Worm (Caenorhabditis elegans) whole organism, L4 larva: ENCODE results near the gene Y32F6A.4.

Source experiments
- F26F4.8 ChIP-seq: fragments of 200-800 bp; sonication (Bioruptor generic); conservative IDR thresholded peaks from 2 replicates; pipeline ENCODE4 v1.3.6; 2022; ENCODE audit warnings: missing genetic modification characterization, missing compliant biosample characterization
- F37D6.2 ChIP-seq: sonication (generic microtip); optimal IDR thresholded peaks from 2 replicates; lab custom pipeline; 2016; ENCODE audit warnings: mild to moderate bottlenecking, missing genetic modification characterization, missing compliant biosample characterization
- R02D3.7 ChIP-seq: fragments of 150-350 bp; sonication (generic microtip); optimal IDR thresholded peaks from 3 replicates; lab custom pipeline; 2014; ENCODE audit warnings: missing biosample characterization, missing genetic modification characterization
- Y105C5A.15 ChIP-seq: fragments of 200-800 bp; sonication (Bioruptor generic); IDR thresholded peaks from 2 replicates; pipeline ENCODE4 v1.3.6; 2022; ENCODE audit warnings: missing genetic modification characterization, missing compliant biosample characterization
- Y75B8A.6 ChIP-seq: fragments of 200-800 bp; sonication (Bioruptor generic); IDR thresholded peaks from 2 replicates; pipeline ENCODE4 v1.3.6; 2022; ENCODE audit warnings: missing genetic modification reagents, missing genetic modification characterization, missing compliant biosample characterization
- ZK546.5 ChIP-seq, 2 experiments: sonication (generic microtip); optimal IDR thresholded peaks; 2 replicates each; lab custom pipeline; 2017; ENCODE audit warnings: missing biosample characterization in 2 of 2, missing genetic modification characterization in 2 of 2
- aha-1 ChIP-seq: fragments of 150-350 bp; peaks from one replicate; lab custom pipeline; 2014; ENCODE audit warnings: missing biosample characterization, missing genetic modification characterization
- ama-1 ChIP-seq: fragments of 150-350 bp; optimal IDR thresholded peaks from 2 replicates; lab custom pipeline; 2014; ENCODE audit warnings: inconsistent platforms, mixed read lengths
- attf-4 ChIP-seq: sonication (generic microtip); optimal IDR thresholded peaks from 3 replicates; lab custom pipeline; 2017; ENCODE audit warnings: missing biosample characterization, missing genetic modification characterization
- ceh-20 ChIP-seq: fragments of 200-800 bp; sonication (Bioruptor generic); IDR thresholded peaks from 2 replicates; pipeline ENCODE4 v1.3.6; 2022; ENCODE audit warnings: missing genetic modification reagents, missing genetic modification characterization, missing compliant biosample characterization
- ces-1 ChIP-seq: fragments of 150-350 bp; sonication (generic microtip); optimal IDR thresholded peaks from 4 replicates; lab custom pipeline; 2014; ENCODE audit warnings: missing biosample characterization, missing genetic modification reagents, missing genetic modification characterization
- daf-16 ChIP-seq, 3 experiments: sonication (generic microtip); optimal IDR thresholded peaks; 2 replicates each; lab custom pipeline; 2016 to 2017; ENCODE audit warnings: missing genetic modification characterization in 3 of 3, missing genetic modification reagents in 3 of 3, mild to moderate bottlenecking in 2 of 3, missing compliant biosample characterization in 2 of 3, missing biosample characterization in 1 of 3, moderate library complexity in 1 of 3
- dmd-6 ChIP-seq: fragments of 200-800 bp; sonication (Bioruptor generic); IDR thresholded peaks from 2 replicates; pipeline ENCODE4 v1.3.6; 2022; ENCODE audit warnings: missing genetic modification reagents, missing genetic modification characterization, missing compliant biosample characterization
- duxl-1 ChIP-seq: sonication (generic microtip); optimal IDR thresholded peaks from 2 replicates; lab custom pipeline; 2016; ENCODE audit warnings: mild to moderate bottlenecking, missing genetic modification characterization, moderate library complexity, missing compliant biosample characterization; ENCODE audit not compliant: poor library complexity
- fkh-10 ChIP-seq: fragments of 150-350 bp; optimal IDR thresholded peaks from 2 replicates; lab custom pipeline; 2014; ENCODE audit warnings: missing biosample characterization, missing genetic modification reagents, missing genetic modification characterization
- fos-1 ChIP-seq: fragments of 150-350 bp; optimal IDR thresholded peaks from 2 replicates; lab custom pipeline; 2014; ENCODE audit warnings: missing biosample characterization, missing genetic modification characterization
- hif-1 ChIP-seq, 2 experiments: sonication (generic microtip); optimal IDR thresholded peaks; 2 replicates each; lab custom pipeline; 2016 to 2017; ENCODE audit warnings: missing compliant biosample characterization in 2 of 2, missing genetic modification characterization in 2 of 2, missing genetic modification reagents in 2 of 2, missing genotype in 2 of 2, mild to moderate bottlenecking in 1 of 2
- hlh-30 ChIP-seq: sonication (generic microtip); optimal IDR thresholded peaks from 2 replicates; lab custom pipeline; 2017; ENCODE audit warnings: antibody characterized with exemption, mild to moderate bottlenecking, missing genetic modification characterization, missing compliant biosample characterization; ENCODE audit not compliant: insufficient read depth
- lin-15B ChIP-seq: fragments of 150-350 bp; sonication (generic microtip); optimal IDR thresholded peaks from 3 replicates; lab custom pipeline; 2014; ENCODE audit warnings: missing biosample characterization, missing genetic modification characterization
- lin-29 ChIP-seq: fragments of 200-800 bp; sonication (Bioruptor generic); IDR thresholded peaks from 2 replicates; pipeline ENCODE4 v1.3.6; 2022; ENCODE audit warnings: missing genetic modification reagents, missing genetic modification characterization, missing compliant biosample characterization
- lsy-2 ChIP-seq, 2 experiments: fragments of 150-350 bp in 1 of 2; sonication (generic microtip) in 1 of 2; optimal IDR thresholded peaks; 2 replicates each; lab custom pipeline; 2014 to 2017; ENCODE audit warnings: missing biosample characterization in 2 of 2, missing genetic modification characterization in 2 of 2
- mdl-1 ChIP-seq, 2 experiments: fragments of 150-350 bp in 1 of 2; sonication (generic microtip) in 1 of 2; optimal IDR thresholded peaks; 2 replicates each; lab custom pipeline; 2014 to 2017; ENCODE audit warnings: missing biosample characterization in 2 of 2, missing genetic modification characterization in 2 of 2
- mep-1 ChIP-seq: fragments of 150-350 bp; sonication (generic microtip); optimal IDR thresholded peaks from 3 replicates; lab custom pipeline; 2014; ENCODE audit warnings: missing biosample characterization, missing genetic modification characterization
- mxl-2 ChIP-seq: fragments of 200-800 bp; sonication (Bioruptor generic); conservative IDR thresholded peaks from 2 replicates; pipeline ENCODE4 v1.3.6; 2022; ENCODE audit warnings: missing genetic modification reagents, missing genetic modification characterization, missing compliant biosample characterization
- nhr-102 ChIP-seq: sonication (generic microtip); optimal IDR thresholded peaks from 2 replicates; lab custom pipeline; 2016; ENCODE audit warnings: mild to moderate bottlenecking, missing genetic modification characterization, moderate library complexity, missing compliant biosample characterization
- nhr-11 ChIP-seq: fragments of 150-350 bp; optimal IDR thresholded peaks from 2 replicates; lab custom pipeline; 2014; ENCODE audit warnings: missing biosample characterization, missing genetic modification characterization
- nhr-111 ChIP-seq: fragments of 200-800 bp; sonication (Bioruptor generic); optimal IDR thresholded peaks from 2 replicates; lab custom pipeline; 2018; ENCODE audit warnings: mild to moderate bottlenecking, missing genetic modification characterization, missing compliant biosample characterization
- nhr-48 ChIP-seq: sonication (generic microtip); optimal IDR thresholded peaks from 2 replicates; lab custom pipeline; 2016; ENCODE audit warnings: mild to moderate bottlenecking, missing genetic modification characterization, missing compliant biosample characterization
- nhr-6 ChIP-seq: fragments of 150-350 bp; optimal IDR thresholded peaks from 2 replicates; lab custom pipeline; 2014; ENCODE audit warnings: missing biosample characterization, missing genetic modification characterization
- rbr-2 ChIP-seq: sonication (generic microtip); optimal IDR thresholded peaks from 2 replicates; lab custom pipeline; 2016; ENCODE audit warnings: missing genotype, missing genetic modification characterization, missing compliant biosample characterization
- set-16 ChIP-seq: fragments of 200-800 bp; sonication (Bioruptor generic); IDR thresholded peaks from 2 replicates; pipeline ENCODE4 v1.3.6; 2022; ENCODE audit warnings: missing genetic modification reagents, missing genetic modification characterization, missing compliant biosample characterization
- spr-3 ChIP-seq: fragments of 200-800 bp; sonication (Bioruptor generic); optimal IDR thresholded peaks from 2 replicates; lab custom pipeline; 2018; ENCODE audit warnings: mild to moderate bottlenecking, missing genetic modification characterization, missing compliant biosample characterization
- zip-11 ChIP-seq: fragments of 200-800 bp; sonication (Bioruptor generic); IDR thresholded peaks from 2 replicates; pipeline ENCODE4 v1.3.6; 2022; ENCODE audit warnings: missing genetic modification characterization, missing compliant biosample characterization
- zip-2 ChIP-seq: fragments of 150-350 bp; optimal IDR thresholded peaks from 2 replicates; lab custom pipeline; 2014; ENCODE audit warnings: missing biosample characterization, missing genetic modification characterization

Gene Y32F6A.4

ce11 chrV:10466607-10467092, 32.8 kb upstream of the Y32F6A.4 start (continued):
- TF ChIP-seq fkh-10 (GFP tag; lab: Kevin White, UChicago) (peak; percentile 91), F37D6.2 (tag; lab: Kevin White, UChicago) (peak; percentile 79), ces-1 (GFP tag; lab: Kevin White, UChicago) (peak; percentile 37), dmd-6 (GFP tag; lab: Robert Waterston, UW) (peak; percentile 95), nhr-11 (tag; lab: Kevin White, UChicago) (peak; percentile 97), lsy-2 (tag; optimal IDR thresholded peaks at IDR 0.05; lab: Kevin White, UChicago) (peak; percentile 89 to 95), attf-4 (tag; lab: Kevin White, UChicago) (no peak), fos-1 (peak; percentile 13), zip-11 (no peak), mxl-2 (GFP tag; lab: Robert Waterston, UW) (peak; percentile 73), spr-3 (peak; percentile 23)

ce11 chrV:10465478-10465877, 31.6 kb upstream of the Y32F6A.4 start:
- TF ChIP-seq aha-1 (tag; lab: Kevin White, UChicago) (peak; percentile 85), Y105C5A.15 (no peak), nhr-48 (tag; lab: Kevin White, UChicago) (peak; percentile 0)

ce11 chrV:10464746-10465145, 30.9 kb upstream of the Y32F6A.4 start:
- TF ChIP-seq mdl-1 (tag; optimal IDR thresholded peaks at IDR 0.05; lab: Kevin White, UChicago) (peak in 1 of 2 experiments; percentile 9), daf-16 (GFP tag; optimal IDR thresholded peaks at IDR 0.05; lab: Kevin White, UChicago) (peak in 1 of 2 experiments; percentile 1), daf-16 (tag; optimal IDR thresholded peaks at IDR 0.05; lab: Kevin White, UChicago) (no peak), aha-1 (tag; lab: Kevin White, UChicago) (peak; percentile 86), hif-1 (tag; optimal IDR thresholded peaks at IDR 0.05; lab: Kevin White, UChicago) (peak in 1 of 2 experiments; percentile 89), nhr-48 (tag; lab: Kevin White, UChicago) (no peak), hlh-30 (tag; lab: Kevin White, UChicago) (peak; percentile 56), lsy-2 (tag; optimal IDR thresholded peaks at IDR 0.05; lab: Kevin White, UChicago) (peak in 1 of 2 experiments; percentile 21), ama-1 (lab: Kevin White, UChicago) (no peak), zip-11 (no peak)
- TF ChIP-seq, all 104 proteins: peak for 6

- TF ChIP-seq set-16 (GFP tag; lab: Robert Waterston, UW) (no peak), lin-29 (GFP tag; lab: Robert Waterston, UW) (no peak), aha-1 (tag; lab: Kevin White, UChicago) (peak; percentile 27)
Observed at ce11 chrV:10464160-10464559, 30.3 kb upstream of the Y32F6A.4 start.

DNA sequence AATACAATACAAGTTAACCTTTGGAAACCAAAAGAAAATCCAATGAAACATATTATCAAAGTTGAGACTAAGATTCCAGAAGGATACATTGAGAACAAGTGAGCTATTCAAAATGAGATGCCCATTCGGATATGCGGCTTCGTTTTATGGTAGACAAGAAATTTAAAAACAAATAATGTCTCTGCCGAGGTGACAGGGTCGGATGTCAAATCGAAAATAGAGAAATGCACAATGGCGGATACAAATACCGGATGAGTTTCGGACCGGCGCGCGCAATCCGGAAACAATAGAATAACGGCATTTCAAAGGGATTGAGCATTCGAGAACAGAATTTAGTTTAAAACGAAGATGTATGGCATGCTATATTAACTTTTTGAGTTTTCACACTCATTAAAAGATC, 29.4 kb upstream of the Y32F6A.4 start, which contains the start of gene F22E12.3:
F22E12.3 (minus strand) TSS at position 101 of the 400 bp plus-strand sequence.
- TF ChIP-seq nhr-6 (tag; lab: Kevin White, UChicago) (no peak), duxl-1 (tag; lab: Kevin White, UChicago) (no peak), lin-15B (tag; lab: Kevin White, UChicago) (no peak), ZK546.5 (tag; optimal IDR thresholded peaks at IDR 0.05; lab: Kevin White, UChicago) (no peak), nhr-102 (no peak), mep-1 (tag; lab: Kevin White, UChicago) (no peak), lin-29 (GFP tag; lab: Robert Waterston, UW) (no peak), dmd-6 (GFP tag; lab: Robert Waterston, UW) (no peak), aha-1 (tag; lab: Kevin White, UChicago) (no peak), rbr-2 (no peak), R02D3.7 (tag; lab: Kevin White, UChicago) (no peak), daf-16 (GFP tag; optimal IDR thresholded peaks at IDR 0.05; lab: Kevin White, UChicago) (no peak), daf-16 (tag; optimal IDR thresholded peaks at IDR 0.05; lab: Kevin White, UChicago) (no peak), ceh-20 (no peak), Y75B8A.6 (GFP tag; lab: Robert Waterston, UW) (no peak), nhr-111 (GFP tag; lab: Kevin White, UChicago) (no peak), fkh-10 (GFP tag; lab: Kevin White, UChicago) (no peak), mdl-1 (tag; optimal IDR thresholded peaks at IDR 0.05; lab: Kevin White, UChicago) (no peak), zip-2 (tag; lab: Kevin White, UChicago) (no peak), F26F4.8 (no peak)
